Fruit fly (Drosophila melanogaster) whole organism: ENCODE results near the gene sqd.

Experiments used
- CG8478 ChIP-seq: fragments of >200 bp; optimal IDR thresholded peaks from 2 replicates; lab custom pipeline; 2018; ENCODE audit warnings: inconsistent platforms
- Dll ChIP-seq: fragments of >200 bp; optimal IDR thresholded peaks from 2 replicates; lab custom pipeline; 2017
- EcR ChIP-seq, 2 experiments: fragments of >200 bp; optimal IDR thresholded peaks; 2 replicates each; lab custom pipeline; 2017; ENCODE audit warnings: missing biosample characterization in 2 of 2, missing genetic modification characterization in 2 of 2, missing genetic modification reagents in 2 of 2
- pan ChIP-seq: fragments of >200 bp; optimal IDR thresholded peaks from 2 replicates; lab custom pipeline; 2017
- psq ChIP-seq: fragments of >200 bp; optimal IDR thresholded peaks from 2 replicates; lab custom pipeline; 2017
- usp ChIP-seq: fragments of >200 bp; optimal IDR thresholded peaks from 2 replicates; lab custom pipeline; 2017; ENCODE audit warnings: missing biosample characterization, missing genetic modification characterization, mixed read lengths

sqd gene

DNA sequence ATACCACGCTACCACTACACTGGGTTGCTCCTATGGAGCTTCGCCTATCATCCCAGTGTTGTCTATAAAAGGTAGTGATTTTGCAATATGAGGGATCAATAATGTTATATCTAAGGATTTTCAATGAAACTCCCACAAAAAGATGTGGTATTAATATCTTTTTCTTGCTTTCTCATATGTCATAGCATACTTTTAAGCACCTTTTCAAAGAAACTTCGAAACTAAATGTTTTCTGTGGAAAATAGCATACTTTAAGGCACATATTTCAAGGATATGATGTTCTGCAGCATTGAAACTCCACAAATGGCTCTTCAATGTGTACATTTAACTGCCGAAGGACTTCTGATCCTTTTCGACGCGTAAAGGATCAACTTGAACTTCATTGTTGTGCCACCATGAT is 26.8 kb upstream of the sqd start:
- no peak for TF ChIP-seq EcR (GFP tag; optimal IDR thresholded peaks at IDR 0.05; lab: Kevin White, UChicago)
- TF ChIP-seq usp (GFP tag; lab: Kevin White, UChicago), result no peak
- TF ChIP-seq pan (lab: Kevin White, UChicago), result no peak
- no peak for TF ChIP-seq CG8478 (lab: Kevin White, UChicago)
- TF ChIP-seq psq (lab: Kevin White, UChicago), result no peak
- TF ChIP-seq Dll (lab: Kevin White, UChicago), result no peak

DNA sequence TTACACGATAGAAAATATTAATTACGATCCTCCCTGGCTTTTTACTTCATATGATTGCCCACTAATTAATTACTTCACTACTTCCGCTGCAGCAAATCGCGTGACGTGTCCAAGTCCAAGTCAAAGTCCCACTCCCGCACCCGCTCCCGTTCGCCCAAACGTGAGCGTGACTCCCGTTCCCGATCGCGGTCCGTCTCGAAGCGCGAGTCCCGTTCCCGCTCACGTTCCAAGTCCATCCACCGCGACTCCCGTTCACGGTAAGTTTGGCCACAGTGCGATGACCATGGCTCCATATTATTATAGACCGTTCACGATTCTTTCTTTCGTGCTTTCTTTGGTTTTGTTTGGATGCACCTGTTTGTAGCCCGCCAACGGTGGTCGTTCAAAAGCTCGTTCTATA is 19.9 kb upstream of the sqd start:
- TF ChIP-seq CG8478 (lab: Kevin White, UChicago), result no peak
- TF ChIP-seq Dll (lab: Kevin White, UChicago), result no peak
- no peak for TF ChIP-seq usp (GFP tag; lab: Kevin White, UChicago)
- TF ChIP-seq psq (lab: Kevin White, UChicago), result no peak
- TF ChIP-seq EcR (GFP tag; optimal IDR thresholded peaks at IDR 0.05; lab: Kevin White, UChicago), result no peak
- no peak for TF ChIP-seq pan (lab: Kevin White, UChicago)

- TF ChIP-seq psq (lab: Kevin White, UChicago), result no peak
- no peak for TF ChIP-seq pan (lab: Kevin White, UChicago)
- TF ChIP-seq Dll (lab: Kevin White, UChicago), result no peak
- TF ChIP-seq usp (GFP tag; lab: Kevin White, UChicago), result no peak
- no peak for TF ChIP-seq CG8478 (lab: Kevin White, UChicago)
- no peak for TF ChIP-seq EcR (GFP tag; optimal IDR thresholded peaks at IDR 0.05; lab: Kevin White, UChicago)
Observed at dm6 chr3R:13662149-13662548, 16.0 kb upstream of the sqd start.

- TF ChIP-seq pan (lab: Kevin White, UChicago) (no peak), usp (GFP tag; lab: Kevin White, UChicago) (no peak), Dll (lab: Kevin White, UChicago) (no peak), EcR (GFP tag; optimal IDR thresholded peaks at IDR 0.05; lab: Kevin White, UChicago) (no peak), psq (lab: Kevin White, UChicago) (no peak), CG8478 (lab: Kevin White, UChicago) (no peak)
Observed at dm6 chr3R:13660924-13661659, 15.0 kb upstream of the sqd start, which contains the start of gene B52. Gene B52, plus strand, starts transcription at chr3R:13661311.

dm6 chr3R:13659865-13660738 is 14.0 kb upstream of the sqd start, which contains the start of gene Hrb87F:
Gene Hrb87F, minus strand, starts transcription at chr3R:13660531.
- TF ChIP-seq usp (GFP tag; lab: Kevin White, UChicago) (no peak), Dll (lab: Kevin White, UChicago) (no peak), psq (lab: Kevin White, UChicago) (no peak), CG8478 (lab: Kevin White, UChicago) (no peak), pan (lab: Kevin White, UChicago) (no peak), EcR (GFP tag; optimal IDR thresholded peaks at IDR 0.05; lab: Kevin White, UChicago) (no peak)

dm6 chr3R:13656294-13656693 is 10.2 kb upstream of the sqd start, which contains the start of gene Rbp4:
Gene Rbp4, minus strand, starts transcription at chr3R:13656394.
- TF ChIP-seq usp (GFP tag; lab: Kevin White, UChicago) (no peak), EcR (GFP tag; optimal IDR thresholded peaks at IDR 0.05; lab: Kevin White, UChicago) (no peak), CG8478 (lab: Kevin White, UChicago) (no peak), psq (lab: Kevin White, UChicago) (no peak), Dll (lab: Kevin White, UChicago) (no peak), pan (lab: Kevin White, UChicago) (no peak)

DNA sequence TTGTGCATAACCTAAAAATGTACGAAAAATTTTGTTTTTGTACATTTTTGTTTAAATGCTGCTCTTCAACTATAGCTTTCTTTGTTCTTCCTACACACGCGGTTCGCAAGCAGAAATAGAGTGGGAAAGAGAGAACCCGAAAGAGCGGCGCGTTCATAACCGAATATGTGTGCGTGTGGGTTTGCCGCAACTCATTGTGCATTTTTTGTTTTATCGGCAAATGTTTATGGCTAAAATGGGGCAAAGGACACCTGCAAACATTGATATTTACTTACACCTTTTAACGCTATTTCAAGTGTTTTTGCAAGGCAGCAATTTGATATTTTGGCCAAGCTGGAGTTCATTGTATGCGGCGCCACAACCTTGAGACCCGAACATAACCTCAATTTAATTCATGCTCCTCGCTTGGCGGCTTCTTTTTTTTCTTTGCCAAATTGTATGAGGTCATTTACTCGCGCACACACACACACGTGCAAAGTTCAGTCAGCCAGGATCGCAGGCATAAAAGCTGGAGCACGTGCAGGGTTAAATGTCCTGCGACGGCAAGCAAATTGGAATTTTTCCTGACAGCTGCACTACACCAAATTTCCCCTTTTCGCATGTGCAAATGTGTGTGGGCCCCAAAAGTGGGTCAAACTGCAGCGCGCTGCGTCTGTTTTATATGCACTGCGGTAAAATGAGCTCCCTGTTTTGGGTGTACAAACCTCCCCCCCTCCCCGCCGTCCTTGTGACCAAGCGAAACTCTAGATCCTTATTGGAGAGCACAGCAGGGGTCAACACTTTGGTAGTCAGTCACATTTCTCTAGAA is 1.8 kb upstream of the sqd start:
- TF ChIP-seq CG8478 (lab: Kevin White, UChicago) (no peak), psq (lab: Kevin White, UChicago) (no peak), Dll (lab: Kevin White, UChicago) (no peak), pan (lab: Kevin White, UChicago) (no peak), EcR (GFP tag; optimal IDR thresholded peaks at IDR 0.05; lab: Kevin White, UChicago) (peak in 1 of 2 experiments; percentile 71), usp (GFP tag; lab: Kevin White, UChicago) (no peak)

- TF ChIP-seq psq (lab: Kevin White, UChicago) (no peak), usp (GFP tag; lab: Kevin White, UChicago) (no peak), EcR (GFP tag; optimal IDR thresholded peaks at IDR 0.05; lab: Kevin White, UChicago) (no peak), Dll (lab: Kevin White, UChicago) (no peak), pan (lab: Kevin White, UChicago) (no peak), CG8478 (lab: Kevin White, UChicago) (no peak)
Observed at dm6 chr3R:13646729-13647633, 877 bp upstream of the sqd start, which contains the start of gene rin. Gene rin, plus strand, starts transcription at chr3R:13647004.
